Worm (Caenorhabditis elegans) whole organism, late embryonic: ENCODE results near the gene T13C5.10.

ENCODE experiments used
- ama-1 ChIP-seq: fragments of 150-350 bp; optimal IDR thresholded peaks from 2 replicates; lab custom pipeline; 2014
- tbx-2 ChIP-seq: sonication (generic microtip); optimal IDR thresholded peaks from 2 replicates; lab custom pipeline; 2016; ENCODE audit warnings: missing genetic modification characterization, missing compliant biosample characterization

DNA sequence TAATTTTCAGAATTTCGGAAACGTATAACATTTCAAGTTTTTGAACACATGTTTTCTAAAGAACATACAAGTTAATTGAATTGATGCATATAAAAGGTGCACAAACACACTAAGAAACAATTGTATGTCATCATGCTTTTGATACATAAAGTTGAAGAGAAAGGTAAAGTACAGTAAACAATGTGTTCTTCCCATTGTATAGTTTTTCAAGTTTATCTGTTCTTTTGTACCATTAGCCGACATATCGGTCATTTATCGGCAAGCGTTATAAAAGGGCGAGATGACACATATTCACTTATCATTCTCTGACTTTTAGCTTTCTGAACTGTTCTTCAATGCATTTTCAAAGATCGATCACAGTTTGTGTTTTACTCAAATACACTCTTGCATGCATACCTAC lies 2.0 kb downstream of the T13C5.10 start, which contains the start of gene T13C5.9:
- TF ChIP-seq tbx-2 (tag; lab: Kevin White, UChicago): no peak
- TF ChIP-seq ama-1: no peak
